Fruit fly (Drosophila melanogaster) whole organism, pupa: ENCODE data around the gene ringer.

ENCODE experiments used
- CG8301 ChIP-seq: fragments of 200-800 bp; sonication (Bioruptor generic); optimal IDR thresholded peaks from 2 replicates; lab custom pipeline; 2018; ENCODE audit warnings: missing biosample characterization, mild to moderate bottlenecking, missing genetic modification characterization
- CG9948 ChIP-seq: fragments of 200-800 bp; sonication (Bioruptor generic); optimal IDR thresholded peaks from 2 replicates; lab custom pipeline; 2018; ENCODE audit warnings: missing biosample characterization, mild to moderate bottlenecking, missing genetic modification characterization, moderate library complexity
- EcR ChIP-seq: fragments of 200-800 bp; sonication (Bioruptor generic); optimal IDR thresholded peaks from 3 replicates; lab custom pipeline; 2019; ENCODE audit warnings: missing biosample characterization, missing genetic modification characterization, mild to moderate bottlenecking, moderate library complexity, missing genetic modification reagents
- rn ChIP-seq: fragments of 200-800 bp; sonication (Bioruptor generic); IDR thresholded peaks from 2 replicates; pipeline ENCODE4 v1.3.6; 2022; ENCODE audit warnings: missing biosample characterization, missing genetic modification characterization

DNA sequence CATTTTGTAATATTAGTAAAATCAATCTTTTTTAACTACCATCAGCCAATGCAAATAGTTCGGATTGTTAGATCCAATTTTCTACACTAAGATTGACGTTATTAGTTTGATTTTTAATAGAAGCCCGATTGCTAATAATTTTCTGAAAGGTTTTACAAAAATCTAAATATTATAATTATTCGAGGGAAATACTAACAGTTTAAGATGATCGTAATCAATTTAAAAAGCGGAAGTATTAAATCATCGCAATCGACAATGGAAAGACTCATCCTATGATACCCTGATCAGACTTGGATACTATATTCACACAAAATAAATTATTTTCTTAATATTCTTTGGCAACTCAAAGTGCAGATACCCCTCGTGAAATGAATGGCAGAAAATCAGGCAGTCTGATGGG, 1.4 kb downstream of the ringer start:
- peak; percentile 27 for TF ChIP-seq CG9948 (tag; lab: Kevin White, UChicago)
- TF ChIP-seq rn, result no peak
- no peak for TF ChIP-seq EcR (GFP tag; lab: Kevin White, UChicago)
- no peak for TF ChIP-seq CG8301 (tag; lab: Kevin White, UChicago)
